Fruit fly (Drosophila melanogaster) whole organism, embryonic: ENCODE measurements around the gene CG2256.

Experiments used
- BEAF-32 ChIP-seq: fragments of 200-800 bp; sonication (Bioruptor generic); optimal IDR thresholded peaks from 3 replicates; lab custom pipeline; 2017; ENCODE audit warnings: missing biosample characterization, missing genetic modification characterization, mild to moderate bottlenecking, moderate library complexity, missing genetic modification reagents
- Bteb2 ChIP-seq: fragments of 200-800 bp; sonication (Bioruptor generic); optimal IDR thresholded peaks from 2 replicates; lab custom pipeline; 2016; ENCODE audit warnings: missing biosample characterization, missing genetic modification characterization
- CG11247 ChIP-seq: fragments of 200-800 bp; sonication (Bioruptor generic); IDR thresholded peaks from 2 replicates; pipeline ENCODE4 v1.3.6; 2022; ENCODE audit warnings: missing biosample characterization, missing genetic modification characterization
- CG11398 ChIP-seq: fragments of 200-800 bp; sonication (Bioruptor generic); optimal IDR thresholded peaks from 2 replicates; lab custom pipeline; 2016; ENCODE audit warnings: missing biosample characterization, missing genetic modification characterization
- CG11504 ChIP-seq: fragments of 200-800 bp; sonication (Bioruptor generic); optimal IDR thresholded peaks from 3 replicates; lab custom pipeline; 2019; ENCODE audit warnings: missing biosample characterization, mild to moderate bottlenecking, missing genetic modification characterization, moderate library complexity
- CG12659 ChIP-seq: fragments of 200-800 bp; sonication (Bioruptor generic); optimal IDR thresholded peaks from 3 replicates; lab custom pipeline; 2017; ENCODE audit warnings: mild to moderate bottlenecking, missing biosample characterization, missing genetic modification reagents, missing genetic modification characterization
- CG1529 ChIP-seq: fragments of 200-800 bp; sonication (Bioruptor generic); optimal IDR thresholded peaks from 3 replicates; lab custom pipeline; 2018; ENCODE audit warnings: missing biosample characterization, missing genetic modification characterization
- CG1602 ChIP-seq: fragments of 200-800 bp; sonication (Bioruptor generic); optimal IDR thresholded peaks from 3 replicates; lab custom pipeline; 2016; ENCODE audit warnings: missing biosample characterization, missing genetic modification characterization
- CG17385 ChIP-seq: fragments of 200-800 bp; sonication (Bioruptor generic); optimal IDR thresholded peaks from 3 replicates; lab custom pipeline; 2018; ENCODE audit warnings: missing biosample characterization, mild to moderate bottlenecking, missing genetic modification characterization
- CG17612 ChIP-seq: fragments of 200-800 bp; sonication (Bioruptor generic); IDR thresholded peaks from 2 replicates; pipeline ENCODE4 v1.3.6; 2022; ENCODE audit warnings: missing biosample characterization, missing genetic modification characterization
- CG18262 ChIP-seq: fragments of 200-800 bp; optimal IDR thresholded peaks from 3 replicates; lab custom pipeline; 2019; ENCODE audit warnings: missing biosample characterization, mild to moderate bottlenecking, missing genetic modification characterization, moderate library complexity
- CG2116 ChIP-seq: fragments of 200-800 bp; sonication (Bioruptor generic); optimal IDR thresholded peaks from 3 replicates; lab custom pipeline; 2018; ENCODE audit warnings: missing biosample characterization, mild to moderate bottlenecking, missing genetic modification characterization
- CG31224 ChIP-seq: fragments of 200-800 bp; sonication (Bioruptor generic); IDR thresholded peaks from 2 replicates; pipeline ENCODE4 v1.3.6; 2022; ENCODE audit warnings: missing biosample characterization, missing genetic modification characterization
- CG31441 ChIP-seq: fragments of 200-800 bp; sonication (Bioruptor generic); IDR thresholded peaks from 2 replicates; pipeline ENCODE4 v1.3.6; 2022; ENCODE audit warnings: missing biosample characterization, missing genetic modification characterization
- CG33213 ChIP-seq: fragments of 200-800 bp; sonication (Bioruptor generic); optimal IDR thresholded peaks from 3 replicates; lab custom pipeline; 2016; ENCODE audit warnings: missing biosample characterization, missing genetic modification characterization
- CG3726 ChIP-seq: fragments of 200-800 bp; sonication (Bioruptor generic); IDR thresholded peaks from 3 replicates; pipeline ENCODE4, ENCODE4 v1.3.6; 2022; ENCODE audit warnings: missing biosample characterization, missing genetic modification characterization
- CG43689 ChIP-seq: fragments of 200-800 bp; sonication (Bioruptor generic); IDR thresholded peaks from 2 replicates; pipeline ENCODE4 v1.3.6; 2022; ENCODE audit warnings: missing biosample characterization, missing genetic modification characterization
- CG4617 ChIP-seq: fragments of 200-800 bp; sonication (Bioruptor generic); optimal IDR thresholded peaks from 3 replicates; lab custom pipeline; 2016; ENCODE audit warnings: missing biosample characterization, missing genetic modification characterization, borderline replicate concordance
- CG8924 ChIP-seq: fragments of 200-800 bp; optimal IDR thresholded peaks from 3 replicates; lab custom pipeline; 2019; ENCODE audit warnings: missing biosample characterization, mild to moderate bottlenecking, missing genetic modification characterization, moderate library complexity
- CG9797 ChIP-seq: fragments of 200-800 bp; sonication (Bioruptor generic); optimal IDR thresholded peaks from 3 replicates; lab custom pipeline; 2018; ENCODE audit warnings: missing biosample characterization, mild to moderate bottlenecking, missing genetic modification characterization
- CG9817 ChIP-seq: fragments of 200-800 bp; sonication (Bioruptor generic); optimal IDR thresholded peaks from 2 replicates; lab custom pipeline; 2018; ENCODE audit warnings: missing biosample characterization, mild to moderate bottlenecking, missing genetic modification characterization, moderate library complexity
- Dbx ChIP-seq: fragments of 200-800 bp; sonication (Bioruptor generic); IDR thresholded peaks from 3 replicates; pipeline ENCODE4 v1.3.6; 2022; ENCODE audit warnings: missing biosample characterization, missing genetic modification characterization
- Eip74EF ChIP-seq, 2 experiments: fragments of 200-800 bp in 1 of 2; fragments of >200 bp in 1 of 2; sonication (Bioruptor generic) in 1 of 2; optimal IDR thresholded peaks; 2 replicates each; lab custom pipeline; 2017 to 2019; ENCODE audit warnings: missing biosample characterization in 2 of 2, missing genetic modification characterization in 2 of 2, mild to moderate bottlenecking in 1 of 2, moderate library complexity in 1 of 2
- Ets97D ChIP-seq: fragments of 200-800 bp; sonication (Bioruptor generic); optimal IDR thresholded peaks from 3 replicates; lab custom pipeline; 2016; ENCODE audit warnings: missing biosample characterization, missing genetic modification characterization
- Lhr ChIP-seq: fragments of 200-800 bp; sonication (Bioruptor generic); optimal IDR thresholded peaks from 3 replicates; lab custom pipeline; 2017; ENCODE audit warnings: mild to moderate bottlenecking, missing biosample characterization, missing genetic modification reagents, missing genetic modification characterization
- MBD-R2 ChIP-seq: fragments of 200-800 bp; sonication (Bioruptor generic); IDR thresholded peaks from 2 replicates; pipeline ENCODE4 v1.3.6; 2022; ENCODE audit warnings: missing biosample characterization, missing genetic modification characterization
- Max ChIP-seq: fragments of 200-800 bp; sonication (Bioruptor generic); optimal IDR thresholded peaks from 2 replicates; lab custom pipeline; 2016; ENCODE audit warnings: missing biosample characterization, mild to moderate bottlenecking, missing genetic modification characterization
- Med ChIP-seq: fragments of 200-800 bp; sonication (Bioruptor generic); peaks from one replicate; lab custom pipeline; 2016; ENCODE audit warnings: missing biosample characterization, missing genetic modification characterization, mild to moderate bottlenecking, inconsistent platforms, moderate library complexity
- NFAT ChIP-seq: fragments of 200-800 bp; sonication (Bioruptor generic); IDR thresholded peaks from 2 replicates; pipeline ENCODE4 v1.3.6; 2022; ENCODE audit warnings: missing biosample characterization, missing genetic modification characterization
- Pdp1 ChIP-seq, 2 experiments: fragments of 200-800 bp; sonication (Bioruptor generic); optimal IDR thresholded peaks; 3 replicates each; lab custom pipeline; 2016; ENCODE audit warnings: missing biosample characterization in 2 of 2, missing genetic modification characterization in 2 of 2, mild to moderate bottlenecking in 1 of 2, moderate library complexity in 1 of 2
- Rfx ChIP-seq: fragments of 200-800 bp; sonication (Bioruptor generic); IDR thresholded peaks from 2 replicates; pipeline ENCODE4 v1.3.6; 2022; ENCODE audit warnings: missing biosample characterization, missing genetic modification characterization
- amos ChIP-seq: fragments of 200-800 bp; sonication (Bioruptor generic); IDR thresholded peaks from 2 replicates; pipeline ENCODE4 v1.3.6; 2022; ENCODE audit warnings: missing biosample characterization, missing genetic modification characterization; ENCODE audit not compliant: partially characterized antibody
- cato ChIP-seq: fragments of 200-800 bp; sonication (Bioruptor generic); optimal IDR thresholded peaks from 2 replicates; lab custom pipeline; 2016; ENCODE audit warnings: missing biosample characterization, missing genetic modification characterization, borderline replicate concordance
- cg ChIP-seq: fragments of 200-800 bp; sonication (Bioruptor generic); optimal IDR thresholded peaks from 3 replicates; lab custom pipeline; 2019; ENCODE audit warnings: missing biosample characterization, mild to moderate bottlenecking, missing genetic modification characterization, moderate library complexity
- crol ChIP-seq: fragments of 200-800 bp; sonication (Bioruptor generic); IDR thresholded peaks from 2 replicates; pipeline ENCODE4 v1.3.6; 2022; ENCODE audit warnings: missing biosample characterization, missing genetic modification characterization
- gfzf ChIP-seq: fragments of 200-800 bp; sonication (Bioruptor generic); optimal IDR thresholded peaks from 2 replicates; lab custom pipeline; 2016; ENCODE audit warnings: missing biosample characterization, mild to moderate bottlenecking, missing genetic modification characterization, moderate library complexity
- ham ChIP-seq: fragments of 200-800 bp; sonication (Bioruptor generic); IDR thresholded peaks from 2 replicates; pipeline ENCODE4 v1.3.6; 2022; ENCODE audit warnings: missing biosample characterization, missing genetic modification characterization
- jing ChIP-seq: fragments of 200-800 bp; sonication (Bioruptor generic); optimal IDR thresholded peaks from 2 replicates; lab custom pipeline; 2018; ENCODE audit warnings: missing biosample characterization, mild to moderate bottlenecking, missing genetic modification characterization
- phol ChIP-seq: fragments of 200-800 bp; sonication (Bioruptor generic); optimal IDR thresholded peaks from 3 replicates; lab custom pipeline; 2018; ENCODE audit warnings: missing biosample characterization, mild to moderate bottlenecking, missing genetic modification characterization, moderate library complexity
- pita ChIP-seq: fragments of 200-800 bp; sonication (Bioruptor generic); optimal IDR thresholded peaks from 2 replicates; lab custom pipeline; 2017; ENCODE audit warnings: missing biosample characterization, mild to moderate bottlenecking, missing genetic modification characterization
- repo ChIP-seq: fragments of 200-800 bp; sonication (Bioruptor generic); optimal IDR thresholded peaks from 2 replicates; lab custom pipeline; 2016; ENCODE audit warnings: missing biosample characterization, missing genetic modification characterization
- seq ChIP-seq: fragments of 200-800 bp; sonication (Bioruptor generic); IDR thresholded peaks from 2 replicates; pipeline ENCODE4 v1.3.6; 2022; ENCODE audit warnings: missing biosample characterization, missing genetic modification characterization
- shn ChIP-seq: fragments of 200-800 bp; sonication (Bioruptor generic); optimal IDR thresholded peaks from 3 replicates; lab custom pipeline; 2016; ENCODE audit warnings: missing biosample characterization, missing genetic modification characterization
- stwl ChIP-seq: fragments of 200-800 bp; sonication (Bioruptor generic); optimal IDR thresholded peaks from 3 replicates; lab custom pipeline; 2018; ENCODE audit warnings: missing biosample characterization, mild to moderate bottlenecking, missing genetic modification characterization, moderate library complexity
- tll ChIP-seq, 2 experiments: fragments of 200-800 bp in 1 of 2; fragments of >200 bp in 1 of 2; sonication (Bioruptor generic) in 1 of 2; optimal IDR thresholded peaks; 2 replicates each; lab custom pipeline; 2017 to 2019; ENCODE audit warnings: missing biosample characterization in 2 of 2, missing genetic modification characterization in 2 of 2, mild to moderate bottlenecking in 1 of 2, moderate library complexity in 1 of 2
- ttk ChIP-seq: fragments of 200-800 bp; sonication (Bioruptor generic); IDR thresholded peaks from 2 replicates; pipeline ENCODE4 v2.1.2; 2022; ENCODE audit warnings: missing biosample characterization, missing genetic modification characterization
- zf30C ChIP-seq: fragments of 200-800 bp; sonication (Bioruptor generic); optimal IDR thresholded peaks from 3 replicates; lab custom pipeline; 2018; ENCODE audit warnings: missing biosample characterization, mild to moderate bottlenecking, missing genetic modification characterization

Gene CG2256

DNA sequence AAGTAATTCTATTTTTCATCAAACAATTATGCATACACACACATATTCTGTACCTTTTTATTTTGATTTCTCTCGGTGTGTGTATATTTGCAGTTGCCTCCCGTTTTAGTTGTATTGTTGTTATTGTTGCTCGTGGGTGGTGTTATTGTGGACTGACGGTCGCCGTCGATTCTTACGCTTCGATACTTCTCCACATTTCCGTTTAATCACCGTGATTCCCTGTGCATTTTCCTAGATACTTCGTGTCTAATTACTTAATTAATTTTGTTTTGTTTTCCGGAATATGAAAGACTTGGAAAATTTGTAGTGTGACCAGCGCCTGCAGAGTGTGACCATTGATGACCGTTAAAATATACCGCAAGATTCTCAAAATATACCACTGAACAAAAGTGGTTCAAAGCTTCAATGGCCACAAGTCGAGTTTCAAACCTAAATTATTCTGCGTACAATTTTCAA is 6.7 kb upstream of the CG2256 start, which contains the start of gene UbcE2H (continued):
- TF ChIP-seq CG17385 (GFP tag; lab: Kevin White, UChicago) = no peak
- peak; percentile 41 for TF ChIP-seq CG12659 (GFP tag; lab: Kevin White, UChicago)
- TF ChIP-seq CG31224 = no peak
- TF ChIP-seq stwl (tag; lab: Kevin White, UChicago) = peak; percentile 60
- TF ChIP-seq CG9797 (GFP tag; lab: Kevin White, UChicago) = peak; percentile 92
- TF ChIP-seq cg (GFP tag; lab: Kevin White, UChicago) = peak; percentile 54
- TF ChIP-seq BEAF-32 = peak; percentile 49
- no peak for TF ChIP-seq CG43689
- TF ChIP-seq crol (GFP tag; lab: Robert Waterston, UW) = no peak
- no peak for TF ChIP-seq CG18262
- peak; percentile 70 for TF ChIP-seq pita (GFP tag; lab: Kevin White, UChicago)
- no peak for TF ChIP-seq seq (GFP tag; lab: Robert Waterston, UW)
- TF ChIP-seq jing = no peak
- no peak for TF ChIP-seq CG17612 (GFP tag; lab: Robert Waterston, UW)
- TF ChIP-seq Max (GFP tag; lab: Kevin White, UChicago) = no peak
- no peak for TF ChIP-seq shn (GFP tag; lab: Kevin White, UChicago)
- TF ChIP-seq Ets97D (GFP tag; lab: Kevin White, UChicago) = peak; percentile 91
- no peak for TF ChIP-seq CG3726 (GFP tag; lab: Robert Waterston, UW)
- peak; percentile 96 for TF ChIP-seq gfzf
- TF ChIP-seq CG11247 (GFP tag; lab: Robert Waterston, UW) = no peak
- TF ChIP-seq zf30C = peak; percentile 27
- no peak for TF ChIP-seq CG31441 (GFP tag; lab: Robert Waterston, UW)
- TF ChIP-seq Med (GFP tag; lab: Kevin White, UChicago) = peak; percentile 68
- TF ChIP-seq NFAT (GFP tag; lab: Robert Waterston, UW) = no peak
- TF ChIP-seq Dbx (GFP tag; lab: Robert Waterston, UW) = no peak
- peak; percentile 8 for TF ChIP-seq CG1529 (GFP tag; lab: Kevin White, UChicago)
- TF ChIP-seq CG9817 = no peak
- no peak for TF ChIP-seq ham
- TF ChIP-seq phol (tag; lab: Kevin White, UChicago) = peak; percentile 33
- peak; percentile 6 for TF ChIP-seq CG8924 (tag; lab: Kevin White, UChicago)
- TF ChIP-seq MBD-R2 (GFP tag; lab: Robert Waterston, UW) = peak; percentile 35; the same call in 1 of the 2 replicates
- no peak for TF ChIP-seq cato
- TF ChIP-seq CG11504 (tag; lab: Kevin White, UChicago) = peak; percentile 13
- TF ChIP-seq Pdp1 (GFP tag; optimal IDR thresholded peaks at IDR 0.05; lab: Kevin White, UChicago) = peak in 1 of 2 experiments; percentile 39
- no peak for TF ChIP-seq ttk (GFP tag; lab: Robert Waterston, UW)
- peak; percentile 59 for TF ChIP-seq CG4617 (GFP tag; lab: Kevin White, UChicago)
- no peak for TF ChIP-seq CG1602 (GFP tag; lab: Kevin White, UChicago)
- no peak; the same call in 1 of the 2 replicates for TF ChIP-seq amos
- peak; percentile 72 for TF ChIP-seq Lhr (GFP tag; lab: Kevin White, UChicago)
- TF ChIP-seq Eip74EF (GFP tag; optimal IDR thresholded peaks at IDR 0.05; lab: Kevin White, UChicago) = no peak
- no peak for TF ChIP-seq Bteb2 (GFP tag; lab: Kevin White, UChicago)
- TF ChIP-seq repo (GFP tag; lab: Kevin White, UChicago) = no peak
- TF ChIP-seq Rfx (GFP tag; lab: Robert Waterston, UW) = no peak
- peak; percentile 58 for TF ChIP-seq CG2116
- peak; percentile 47 for TF ChIP-seq CG33213 (GFP tag; lab: Kevin White, UChicago)
- TF ChIP-seq CG11398 = no peak
- no peak for TF ChIP-seq tll (GFP tag; optimal IDR thresholded peaks at IDR 0.05; lab: Kevin White, UChicago)
- TF ChIP-seq, all 482 proteins: peak for 59
